Worm (Caenorhabditis elegans) whole organism, L1 larva: Measurements from ENCODE around the gene R08E3.1.
A peak's percentile ranks its signal among the peaks of the same experiment; 100 is the strongest.

Experiments
- C04F5.9 ChIP-seq: sonication (generic microtip); optimal IDR thresholded peaks from 2 replicates; lab custom pipeline; 2016; ENCODE audit warnings: missing genetic modification characterization, missing compliant biosample characterization
- C16A3.4 ChIP-seq: fragments of 150-350 bp; optimal IDR thresholded peaks from 2 replicates; lab custom pipeline; 2014; ENCODE audit warnings: missing biosample characterization, missing genetic modification characterization
- C34B4.2 ChIP-seq: sonication (generic microtip); optimal IDR thresholded peaks from 2 replicates; lab custom pipeline; 2017; ENCODE audit warnings: mild to moderate bottlenecking, missing genetic modification characterization, missing compliant biosample characterization
- F16B12.6 ChIP-seq: fragments of 150-350 bp; optimal IDR thresholded peaks from 2 replicates; lab custom pipeline; 2014; ENCODE audit warnings: missing biosample characterization, missing genetic modification characterization
- aha-1 ChIP-seq: fragments of 150-350 bp; optimal IDR thresholded peaks from 2 replicates; lab custom pipeline; 2014; ENCODE audit warnings: missing biosample characterization, missing genetic modification characterization
- alr-1 ChIP-seq: fragments of 200-800 bp; sonication (Bioruptor generic); optimal IDR thresholded peaks from 2 replicates; lab custom pipeline; 2018; ENCODE audit warnings: borderline replicate concordance, mild to moderate bottlenecking, missing genetic modification characterization, missing compliant biosample characterization
- blmp-1 ChIP-seq: fragments of 150-350 bp; optimal IDR thresholded peaks from 2 replicates; lab custom pipeline; 2014; ENCODE audit warnings: missing biosample characterization, missing genetic modification characterization
- ceh-63 ChIP-seq: fragments of 200-800 bp; sonication (Bioruptor generic); optimal IDR thresholded peaks from 2 replicates; lab custom pipeline; 2018; ENCODE audit warnings: mild to moderate bottlenecking, missing genetic modification characterization, missing compliant biosample characterization
- ceh-90 ChIP-seq: sonication (generic microtip); optimal IDR thresholded peaks from 2 replicates; lab custom pipeline; 2016; ENCODE audit warnings: missing genetic modification characterization, missing compliant biosample characterization
- efl-1 ChIP-seq, 4 experiments: fragments of 150-350 bp; optimal IDR thresholded peaks in 3 of 4; peaks in 1 of 4; 1 replicate in 1 of 4; 2 replicates in 3 of 4; lab custom pipeline; 2014; ENCODE audit warnings: missing biosample characterization in 2 of 4, missing genetic modification characterization in 2 of 4, missing genetic modification reagents in 2 of 4
- egl-13 ChIP-seq: sonication (generic microtip); optimal IDR thresholded peaks from 2 replicates; lab custom pipeline; 2016; ENCODE audit warnings: missing genotype, missing genetic modification reagents, missing genetic modification characterization, missing compliant biosample characterization
- egl-27 ChIP-seq, 2 experiments: fragments of 150-350 bp in 1 of 2; sonication (generic microtip); optimal IDR thresholded peaks; 3 replicates each; lab custom pipeline; 2017 to 2018; ENCODE audit warnings: missing biosample characterization in 2 of 2, missing genetic modification characterization in 2 of 2, missing genetic modification reagents in 2 of 2
- elt-3 ChIP-seq, 6 experiments: fragments of 150-350 bp in 1 of 6; sonication (generic microtip); optimal IDR thresholded peaks; 2 replicates each; lab custom pipeline; 2017 to 2018; ENCODE audit warnings: missing biosample characterization in 6 of 6, missing genetic modification characterization in 6 of 6, inconsistent platforms in 1 of 6
- ets-5 ChIP-seq: fragments of 200-800 bp; sonication (Bioruptor generic); IDR thresholded peaks from 2 replicates; pipeline ENCODE4 v1.3.6; 2022; ENCODE audit warnings: missing genetic modification characterization, missing compliant biosample characterization
- fkh-10 ChIP-seq: sonication (generic microtip); optimal IDR thresholded peaks from 2 replicates; lab custom pipeline; 2017; ENCODE audit warnings: missing biosample characterization, missing genetic modification reagents, missing genetic modification characterization
- fos-1 ChIP-seq: fragments of 150-350 bp; optimal IDR thresholded peaks from 2 replicates; lab custom pipeline; 2014; ENCODE audit warnings: missing biosample characterization, missing genetic modification characterization
- grh-1 ChIP-seq: fragments of 200-800 bp; sonication (Bioruptor generic); IDR thresholded peaks from 2 replicates; pipeline ENCODE4 v1.3.6; 2022; ENCODE audit warnings: missing genetic modification reagents, missing genetic modification characterization, missing compliant biosample characterization
- lin-13 ChIP-seq: fragments of 150-350 bp; optimal IDR thresholded peaks from 2 replicates; lab custom pipeline; 2014; ENCODE audit warnings: missing biosample characterization, missing genetic modification reagents, missing genetic modification characterization
- lin-14 ChIP-seq: fragments of 200-800 bp; sonication (Bioruptor generic); optimal IDR thresholded peaks from 2 replicates; lab custom pipeline; 2018; ENCODE audit warnings: mild to moderate bottlenecking, missing genetic modification characterization, moderate library complexity, missing compliant biosample characterization
- lin-35 ChIP-seq, 2 experiments: fragments of 150-350 bp; optimal IDR thresholded peaks; 2 replicates each; lab custom pipeline; 2014; ENCODE audit warnings: missing biosample characterization in 2 of 2, missing genetic modification characterization in 2 of 2, missing genetic modification reagents in 2 of 2
- lin-39 ChIP-seq: fragments of 150-350 bp; optimal IDR thresholded peaks from 2 replicates; lab custom pipeline; 2014; ENCODE audit warnings: missing biosample characterization, missing genetic modification reagents, missing genetic modification characterization
- lsy-2 ChIP-seq, 2 experiments: fragments of 150-350 bp; optimal IDR thresholded peaks; 2 replicates each; lab custom pipeline; 2014; ENCODE audit warnings: missing biosample characterization in 2 of 2, missing genetic modification characterization in 2 of 2
- mab-9 ChIP-seq: fragments of 200-800 bp; sonication (Bioruptor generic); IDR thresholded peaks from 2 replicates; pipeline ENCODE4 v1.3.6; 2022; ENCODE audit warnings: missing genetic modification reagents, missing genetic modification characterization, missing compliant biosample characterization
- mep-1 ChIP-seq: fragments of 150-350 bp; optimal IDR thresholded peaks from 2 replicates; lab custom pipeline; 2014; ENCODE audit warnings: missing biosample characterization, missing genetic modification characterization
- nhr-19 ChIP-seq: fragments of 200-800 bp; sonication (Bioruptor generic); conservative IDR thresholded peaks from 2 replicates; pipeline ENCODE4 v1.3.6; 2022; ENCODE audit warnings: missing genetic modification characterization, missing compliant biosample characterization
- nhr-20 ChIP-seq: sonication (generic microtip); optimal IDR thresholded peaks from 2 replicates; lab custom pipeline; 2016; ENCODE audit warnings: mild to moderate bottlenecking, missing genetic modification characterization, missing compliant biosample characterization
- nhr-47 ChIP-seq: sonication (generic microtip); optimal IDR thresholded peaks from 2 replicates; lab custom pipeline; 2016; ENCODE audit warnings: mild to moderate bottlenecking, missing genetic modification characterization, moderate library complexity, missing compliant biosample characterization
- nhr-71 ChIP-seq: sonication (generic microtip); optimal IDR thresholded peaks from 2 replicates; lab custom pipeline; 2016; ENCODE audit warnings: mild to moderate bottlenecking, missing genetic modification characterization, moderate library complexity, missing compliant biosample characterization
- nhr-76 ChIP-seq: sonication (generic microtip); optimal IDR thresholded peaks from 2 replicates; lab custom pipeline; 2017; ENCODE audit warnings: missing biosample characterization, missing genetic modification characterization
- nhr-85 ChIP-seq: sonication (generic microtip); peaks from one replicate; lab custom pipeline; 2016; ENCODE audit warnings: missing genetic modification characterization, inconsistent platforms, missing compliant biosample characterization
- nhr-90 ChIP-seq: sonication (generic microtip); optimal IDR thresholded peaks from 2 replicates; lab custom pipeline; 2016; ENCODE audit warnings: mild to moderate bottlenecking, missing genetic modification characterization, missing compliant biosample characterization; ENCODE audit not compliant: poor library complexity
- skn-1 ChIP-seq: fragments of 150-350 bp; optimal IDR thresholded peaks from 2 replicates; lab custom pipeline; 2014; ENCODE audit warnings: missing biosample characterization, missing genetic modification characterization
- snu-23 ChIP-seq: sonication (generic microtip); optimal IDR thresholded peaks from 2 replicates; lab custom pipeline; 2016; ENCODE audit warnings: missing genetic modification characterization, missing compliant biosample characterization
- tbx-2 ChIP-seq: sonication (generic microtip); optimal IDR thresholded peaks from 2 replicates; lab custom pipeline; 2016; ENCODE audit warnings: missing genetic modification characterization, missing compliant biosample characterization
- unc-30 ChIP-seq: sonication (generic microtip); optimal IDR thresholded peaks from 2 replicates; lab custom pipeline; 2017; ENCODE audit warnings: missing biosample characterization, missing genetic modification characterization
- unc-62 ChIP-seq: fragments of 150-350 bp; optimal IDR thresholded peaks from 2 replicates; lab custom pipeline; 2014; ENCODE audit warnings: missing biosample characterization, missing genetic modification reagents, missing genetic modification characterization
- unc-98 ChIP-seq: fragments of 200-800 bp; sonication (Bioruptor generic); IDR thresholded peaks from 2 replicates; pipeline ENCODE4 v1.3.6; 2022; ENCODE audit warnings: missing genetic modification characterization, missing compliant biosample characterization
- ztf-11 ChIP-seq, 2 experiments: sonication (generic microtip); optimal IDR thresholded peaks; 2 replicates each; lab custom pipeline; 2016 to 2017; ENCODE audit warnings: missing genetic modification characterization in 2 of 2, missing biosample characterization in 1 of 2, missing compliant biosample characterization in 1 of 2

R08E3.1 gene

DNA sequence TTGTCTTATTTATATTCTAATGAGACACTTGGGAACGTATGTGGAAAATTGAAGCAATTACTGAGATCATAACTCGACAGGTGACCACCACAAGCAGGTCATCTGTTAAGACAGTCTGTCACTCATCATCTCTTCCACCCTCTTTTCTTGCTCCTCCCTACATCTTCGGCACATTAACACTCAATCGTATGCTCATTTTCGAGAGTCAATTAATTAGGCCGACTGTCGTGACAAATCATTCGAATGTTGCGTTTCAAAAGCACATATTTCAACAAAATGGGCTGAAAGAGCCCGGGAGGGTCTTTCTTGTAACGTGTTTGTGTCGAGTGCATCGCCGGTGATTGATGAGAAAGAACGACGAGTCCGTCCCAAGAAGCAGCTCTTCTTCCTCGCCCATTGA is 20.2 kb upstream of the R08E3.1 start:
- TF ChIP-seq lin-39 (tag; lab: Kevin White, UChicago), result peak; percentile 27
- TF ChIP-seq ztf-11 (tag; optimal IDR thresholded peaks at IDR 0.05; lab: Kevin White, UChicago), result peak in 1 of 2 experiments; percentile 52
- TF ChIP-seq tbx-2 (tag; lab: Kevin White, UChicago), result peak; percentile 67
- no peak for TF ChIP-seq skn-1 (tag; lab: Kevin White, UChicago)
- no peak for TF ChIP-seq aha-1 (tag; lab: Kevin White, UChicago)
- TF ChIP-seq lin-14 (GFP tag; lab: Kevin White, UChicago), result peak; percentile 29

DNA sequence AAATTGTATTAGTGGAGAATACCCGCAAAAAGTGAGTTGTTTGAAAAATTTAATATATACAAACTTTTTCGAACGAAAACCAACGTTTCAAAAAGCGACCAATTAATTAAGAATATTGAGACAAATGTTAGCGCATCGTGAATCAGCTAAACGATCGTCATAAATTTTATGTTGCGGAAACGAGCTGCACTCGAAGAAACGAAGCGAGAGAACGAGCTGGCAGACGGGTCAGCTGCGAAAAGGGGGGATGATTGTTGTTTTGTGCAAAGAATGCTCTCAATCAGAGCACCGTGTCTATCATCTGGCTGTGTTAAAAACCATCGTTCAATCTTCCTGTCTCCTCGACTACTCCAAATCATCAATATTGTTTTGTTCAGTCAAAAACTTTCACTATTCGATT is 18.5 kb upstream of the R08E3.1 start:
- TF ChIP-seq grh-1 (GFP tag; lab: Robert Waterston, UW) (no peak), ceh-90 (tag; lab: Kevin White, UChicago) (no peak), unc-62 (GFP tag; lab: Kevin White, UChicago) (no peak), aha-1 (tag; lab: Kevin White, UChicago) (no peak), nhr-76 (tag; lab: Kevin White, UChicago) (no peak), unc-30 (tag; lab: Kevin White, UChicago) (no peak), lin-14 (GFP tag; lab: Kevin White, UChicago) (no peak), egl-27 (tag; optimal IDR thresholded peaks at IDR 0.05; lab: Kevin White, UChicago) (no peak), efl-1 (optimal IDR thresholded peaks at IDR 0.05; lab: Kevin White, UChicago) (no peak), efl-1 (GFP tag; optimal IDR thresholded peaks at IDR 0.05 in 1 of 2; lab: Kevin White, UChicago) (no peak), unc-98 (GFP tag; lab: Robert Waterston, UW) (no peak), lin-35 (GFP tag; optimal IDR thresholded peaks at IDR 0.05; lab: Kevin White, UChicago) (no peak), fos-1 (no peak), fkh-10 (no peak), alr-1 (tag; lab: Kevin White, UChicago) (no peak), mab-9 (GFP tag; lab: Robert Waterston, UW) (no peak)

DNA sequence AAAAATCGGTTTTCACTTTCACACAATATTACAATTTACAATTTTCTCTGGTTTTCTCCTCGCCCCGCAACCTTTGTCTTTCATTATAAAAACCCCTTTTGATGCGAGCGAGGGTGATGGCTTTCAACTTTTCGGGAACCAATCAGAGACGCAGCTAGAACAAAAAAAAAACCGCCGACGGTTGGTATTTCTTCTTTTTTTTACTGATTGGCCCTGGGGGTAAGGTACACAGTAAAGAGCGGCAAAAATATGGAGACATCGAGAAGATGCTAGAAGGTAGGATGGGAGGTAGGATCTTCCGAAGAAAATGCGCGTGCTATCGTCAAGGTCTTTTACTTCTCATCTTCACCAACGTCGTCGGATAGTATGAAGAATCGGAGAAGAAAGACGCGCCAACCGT is 13.7 kb upstream of the R08E3.1 start:
- TF ChIP-seq nhr-90 (tag; lab: Kevin White, UChicago) (peak; percentile 44), nhr-71 (tag; lab: Kevin White, UChicago) (peak; percentile 33), nhr-20 (tag; lab: Kevin White, UChicago) (peak; percentile 52), nhr-47 (tag; lab: Kevin White, UChicago) (no peak), C04F5.9 (tag; lab: Kevin White, UChicago) (no peak), snu-23 (GFP tag; lab: Kevin White, UChicago) (peak; percentile 62), lin-13 (GFP tag; lab: Kevin White, UChicago) (peak; percentile 11), mep-1 (tag; lab: Kevin White, UChicago) (peak; percentile 60), nhr-19 (GFP tag; lab: Robert Waterston, UW) (no peak), C34B4.2 (no peak), ets-5 (no peak), alr-1 (tag; lab: Kevin White, UChicago) (no peak), lsy-2 (tag; optimal IDR thresholded peaks at IDR 0.05; lab: Kevin White, UChicago) (peak in 1 of 2 experiments; percentile 29), lin-14 (GFP tag; lab: Kevin White, UChicago) (no peak), ceh-63 (no peak), blmp-1 (peak; percentile 19), efl-1 (optimal IDR thresholded peaks at IDR 0.05; lab: Kevin White, UChicago) (no peak), efl-1 (GFP tag; optimal IDR thresholded peaks at IDR 0.05 in 1 of 2; lab: Kevin White, UChicago) (peak in 1 of 2 experiments; percentile 78), elt-3 (tag; optimal IDR thresholded peaks at IDR 0.05; lab: Kevin White, UChicago) (peak in 4 of 6 experiments; percentile 41 to 64 (median 48)), F16B12.6 (tag; lab: Kevin White, UChicago) (no peak), egl-13 (tag; lab: Kevin White, UChicago) (no peak), nhr-85 (tag; lab: Kevin White, UChicago) (peak; percentile 78), mab-9 (GFP tag; lab: Robert Waterston, UW) (no peak), C16A3.4 (tag; lab: Kevin White, UChicago) (no peak)
